Fruit fly (Drosophila melanogaster) whole organism: Measurements from ENCODE around the gene CG8476.

Experiments used
- CG8478 ChIP-seq: fragments of >200 bp; optimal IDR thresholded peaks from 2 replicates; lab custom pipeline; 2018; ENCODE audit warnings: inconsistent platforms
- Dll ChIP-seq: fragments of >200 bp; optimal IDR thresholded peaks from 2 replicates; lab custom pipeline; 2017
- EcR ChIP-seq, 2 experiments: fragments of >200 bp; optimal IDR thresholded peaks; 2 replicates each; lab custom pipeline; 2017; ENCODE audit warnings: missing biosample characterization in 2 of 2, missing genetic modification characterization in 2 of 2, missing genetic modification reagents in 2 of 2
- pan ChIP-seq: fragments of >200 bp; optimal IDR thresholded peaks from 2 replicates; lab custom pipeline; 2017
- psq ChIP-seq: fragments of >200 bp; optimal IDR thresholded peaks from 2 replicates; lab custom pipeline; 2017
- usp ChIP-seq: fragments of >200 bp; optimal IDR thresholded peaks from 2 replicates; lab custom pipeline; 2017; ENCODE audit warnings: missing biosample characterization, missing genetic modification characterization, mixed read lengths

DNA sequence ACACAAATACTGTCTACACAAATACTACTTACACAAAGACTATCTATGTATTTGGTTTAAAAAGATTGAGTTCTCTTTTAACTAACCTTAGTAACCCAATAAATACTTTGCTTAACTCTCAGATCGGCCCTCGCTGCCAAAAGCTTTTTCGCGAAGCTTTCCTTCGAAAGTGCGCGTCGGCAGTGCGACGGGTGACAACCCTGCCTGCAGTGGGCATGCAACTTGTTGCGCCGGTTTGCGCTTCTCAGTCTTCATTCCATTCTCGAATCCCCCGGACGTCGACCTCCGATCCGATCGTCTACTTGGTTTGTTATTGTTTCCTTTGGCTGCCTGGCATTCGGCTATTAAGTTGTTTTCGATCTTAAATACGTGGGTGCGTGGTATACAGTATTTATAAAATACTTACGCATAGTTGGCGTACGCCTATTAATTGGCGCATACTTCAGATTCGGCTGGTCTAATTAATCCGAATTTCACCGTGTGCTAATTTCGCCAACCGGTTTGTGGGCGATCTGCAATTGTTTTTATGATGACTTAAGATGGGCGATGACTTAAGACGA, 39.8 kb upstream of the CG8476 start, which contains the start of gene CG11686:
- TF ChIP-seq pan (lab: Kevin White, UChicago) (no peak), Dll (no peak), usp (GFP tag; lab: Kevin White, UChicago) (no peak), psq (no peak), EcR (GFP tag; optimal IDR thresholded peaks at IDR 0.05; lab: Kevin White, UChicago) (no peak), CG8478 (lab: Kevin White, UChicago) (no peak)
